Fruit fly (Drosophila melanogaster) whole organism, wandering third instar larva: ENCODE data around the gene CG4424.

Experiments used
- Abd-B ChIP-seq: fragments of >200 bp; optimal IDR thresholded peaks from 2 replicates; lab custom pipeline; 2017; ENCODE audit warnings: missing biosample characterization, missing genetic modification characterization
- CG32264 ChIP-seq: fragments of 200-800 bp; sonication (Bioruptor generic); optimal IDR thresholded peaks from 2 replicates; lab custom pipeline; 2016; ENCODE audit warnings: missing biosample characterization, missing genetic modification characterization
- CG9705 ChIP-seq: fragments of 200-800 bp; sonication (Bioruptor generic); optimal IDR thresholded peaks from 2 replicates; lab custom pipeline; 2018; ENCODE audit warnings: missing biosample characterization, mild to moderate bottlenecking, missing genetic modification characterization
- CrebA ChIP-seq: fragments of 200-800 bp; sonication (Bioruptor generic); optimal IDR thresholded peaks from 2 replicates; lab custom pipeline; 2016; ENCODE audit warnings: missing biosample characterization, mild to moderate bottlenecking, missing genetic modification characterization, borderline replicate concordance
- Dfd ChIP-seq: fragments of >200 bp; optimal IDR thresholded peaks from 2 replicates; lab custom pipeline; 2017; ENCODE audit warnings: missing biosample characterization, missing genetic modification characterization
- Dif ChIP-seq: fragments of 200-275, 200-300 bp; sonication (Bioruptor generic); optimal IDR thresholded peaks from 2 replicates; lab custom pipeline; 2018; ENCODE audit warnings: missing biosample characterization, missing genetic modification characterization; ENCODE audit not compliant: partially characterized antibody
- GATAd ChIP-seq: sonication (Bioruptor generic); optimal IDR thresholded peaks from 2 replicates; lab custom pipeline; 2016; ENCODE audit warnings: missing biosample characterization, missing genetic modification characterization
- HLH106 ChIP-seq: fragments of 200-800 bp; optimal IDR thresholded peaks from 3 replicates; lab custom pipeline; 2019; ENCODE audit warnings: missing biosample characterization, mild to moderate bottlenecking, missing genetic modification characterization, moderate library complexity
- Hnf4 ChIP-seq: fragments of 200-800 bp; sonication (Bioruptor generic); optimal IDR thresholded peaks from 2 replicates; lab custom pipeline; 2016; ENCODE audit warnings: missing biosample characterization, mild to moderate bottlenecking, missing genetic modification characterization
- Hr78 ChIP-seq: fragments of >200 bp; optimal IDR thresholded peaks from 2 replicates; lab custom pipeline; 2017; ENCODE audit warnings: missing biosample characterization, missing genetic modification characterization
- Hr83 ChIP-seq: fragments of 200-300 bp; sonication (Bioruptor generic); optimal IDR thresholded peaks from 2 replicates; lab custom pipeline; 2016; ENCODE audit warnings: missing biosample characterization, mild to moderate bottlenecking, missing genetic modification characterization, moderate library complexity; ENCODE audit not compliant: poor library complexity, severe bottlenecking
- Jra ChIP-seq: sonication (Bioruptor generic); optimal IDR thresholded peaks from 2 replicates; lab custom pipeline; 2016; ENCODE audit warnings: missing biosample characterization, missing genetic modification characterization
- Mio ChIP-seq: sonication (Bioruptor generic); optimal IDR thresholded peaks from 2 replicates; lab custom pipeline; 2016; ENCODE audit warnings: missing biosample characterization, missing genetic modification characterization
- Myc ChIP-seq: fragments of >200 bp; optimal IDR thresholded peaks from 2 replicates; lab custom pipeline; 2017
- N ChIP-seq: fragments of >200 bp; optimal IDR thresholded peaks from 2 replicates; lab custom pipeline; 2018; ENCODE audit warnings: missing biosample characterization, missing external identifiers, missing genetic modification characterization
- OdsH ChIP-seq: fragments of 200-800 bp; sonication (Bioruptor generic); optimal IDR thresholded peaks from 2 replicates; lab custom pipeline; 2016; ENCODE audit warnings: missing biosample characterization, mild to moderate bottlenecking, missing genetic modification characterization
- Rel ChIP-seq, 2 experiments: fragments of 200-800 bp; sonication (Bioruptor generic) in 1 of 2; optimal IDR thresholded peaks; 2 replicates in 1 of 2; 3 replicates in 1 of 2; lab custom pipeline; 2016 to 2019; ENCODE audit warnings: mild to moderate bottlenecking in 2 of 2, missing biosample characterization in 2 of 2, missing genetic modification characterization in 2 of 2, moderate library complexity in 1 of 2
- Sp1 ChIP-seq: fragments of 200-800 bp; sonication (Bioruptor generic); optimal IDR thresholded peaks from 3 replicates; lab custom pipeline; 2019; ENCODE audit warnings: missing biosample characterization, mild to moderate bottlenecking, missing genetic modification characterization, moderate library complexity
- Vsx2 ChIP-seq: fragments of 200-300, 225-300 bp; sonication (Bioruptor generic); optimal IDR thresholded peaks from 2 replicates; lab custom pipeline; 2018; ENCODE audit warnings: missing biosample characterization, missing genetic modification characterization; ENCODE audit not compliant: partially characterized antibody
- br ChIP-seq: fragments of 200-800 bp; sonication (Bioruptor generic); optimal IDR thresholded peaks from 2 replicates; lab custom pipeline; 2016; ENCODE audit warnings: missing biosample characterization, missing genetic modification characterization
- brk ChIP-seq: fragments of 200-800 bp; sonication (Bioruptor generic); optimal IDR thresholded peaks from 2 replicates; lab custom pipeline; 2016; ENCODE audit warnings: missing biosample characterization, mild to moderate bottlenecking, missing genetic modification characterization
- dl ChIP-seq, 2 experiments: fragments of 175-275, 200-275 bp in 1 of 2; fragments of 200-275 bp in 1 of 2; sonication (Bioruptor generic); optimal IDR thresholded peaks; lab custom pipeline; 2018; ENCODE audit warnings: mild to moderate bottlenecking in 2 of 2, missing biosample characterization in 2 of 2, missing genetic modification characterization in 2 of 2, moderate library complexity in 2 of 2; ENCODE audit not compliant: partially characterized antibody in 2 of 2, insufficient read depth in 1 of 2
- dmrt93B ChIP-seq: fragments of 200-800 bp; sonication (Bioruptor generic); optimal IDR thresholded peaks from 2 replicates; lab custom pipeline; 2018; ENCODE audit warnings: missing biosample characterization, mild to moderate bottlenecking, missing genetic modification characterization
- dsf ChIP-seq: sonication (Bioruptor generic); optimal IDR thresholded peaks from 2 replicates; lab custom pipeline; 2016; ENCODE audit warnings: missing biosample characterization, missing genetic modification characterization, borderline replicate concordance
- ey ChIP-seq: fragments of 200-800 bp; sonication (Bioruptor generic); optimal IDR thresholded peaks from 2 replicates; lab custom pipeline; 2016; ENCODE audit warnings: missing biosample characterization, missing genetic modification characterization
- foxo ChIP-seq, 2 experiments: fragments of 200-800 bp; sonication (Bioruptor generic); optimal IDR thresholded peaks; 2 replicates in 1 of 2; 3 replicates in 1 of 2; lab custom pipeline; 2016 to 2017; ENCODE audit warnings: missing biosample characterization in 2 of 2, missing genetic modification characterization in 2 of 2
- fru ChIP-seq: fragments of 200-800 bp; sonication (Bioruptor generic); optimal IDR thresholded peaks from 3 replicates; lab custom pipeline; 2016; ENCODE audit warnings: missing biosample characterization, mild to moderate bottlenecking, missing genetic modification characterization
- h ChIP-seq: fragments of 200-800 bp; sonication (Bioruptor generic); optimal IDR thresholded peaks from 3 replicates; lab custom pipeline; 2016; ENCODE audit warnings: missing biosample characterization, mild to moderate bottlenecking, missing genetic modification characterization
- jim ChIP-seq: fragments of 175-275, 200-325 bp; sonication (Bioruptor generic); optimal IDR thresholded peaks from 2 replicates; lab custom pipeline; 2016; ENCODE audit warnings: missing biosample characterization, mild to moderate bottlenecking, missing genetic modification characterization
- lola ChIP-seq: fragments of >200 bp; optimal IDR thresholded peaks from 2 replicates; lab custom pipeline; 2017; ENCODE audit warnings: missing biosample characterization, missing genetic modification characterization
- pan ChIP-seq: fragments of >200 bp; optimal IDR thresholded peaks from 2 replicates; lab custom pipeline; 2017
- psq ChIP-seq: fragments of 200-800 bp; sonication (Bioruptor generic); optimal IDR thresholded peaks from 3 replicates; lab custom pipeline; 2017; ENCODE audit warnings: missing biosample characterization, mild to moderate bottlenecking, missing genetic modification characterization, moderate library complexity
- rgr ChIP-seq: fragments of 200-800 bp; sonication (Bioruptor generic); optimal IDR thresholded peaks from 3 replicates; lab custom pipeline; 2016; ENCODE audit warnings: missing biosample characterization, mild to moderate bottlenecking, missing genetic modification characterization
- sage ChIP-seq: fragments of 200-800 bp; sonication (Bioruptor generic); optimal IDR thresholded peaks from 2 replicates; lab custom pipeline; 2016; ENCODE audit warnings: missing biosample characterization, mild to moderate bottlenecking, missing genetic modification characterization
- sv ChIP-seq: fragments of 200-800 bp; sonication (Bioruptor generic); optimal IDR thresholded peaks from 3 replicates; lab custom pipeline; 2016; ENCODE audit warnings: missing biosample characterization, missing genetic modification characterization
- tai ChIP-seq: sonication (Bioruptor generic); optimal IDR thresholded peaks from 2 replicates; lab custom pipeline; 2016; ENCODE audit warnings: missing biosample characterization, missing genetic modification characterization
- usp ChIP-seq: fragments of >200 bp; optimal IDR thresholded peaks from 2 replicates; lab custom pipeline; 2017; ENCODE audit warnings: missing biosample characterization, missing genetic modification characterization
- woc ChIP-seq: sonication (Bioruptor generic); optimal IDR thresholded peaks from 2 replicates; lab custom pipeline; 2016; ENCODE audit warnings: missing biosample characterization, mild to moderate bottlenecking, missing genetic modification characterization

The CG4424 gene

dm6 chr3R:19998418-19998817 lies 29.4 kb downstream of the CG4424 start:
- no peak for TF ChIP-seq Hr83 (GFP tag; lab: Kevin White, UChicago)
- TF ChIP-seq GATAd: no peak
- no peak for TF ChIP-seq dsf (GFP tag; lab: Kevin White, UChicago)
- TF ChIP-seq fru (GFP tag; lab: Kevin White, UChicago): peak; percentile 58
- peak; percentile 55 for TF ChIP-seq HLH106
- TF ChIP-seq Dif (GFP tag; lab: Kevin White, UChicago): no peak
- TF ChIP-seq Myc (lab: Kevin White, UChicago): no peak
- TF ChIP-seq lola (GFP tag; lab: Kevin White, UChicago): no peak
- no peak for TF ChIP-seq CG9705 (GFP tag; lab: Kevin White, UChicago)
- TF ChIP-seq ey (GFP tag; lab: Kevin White, UChicago): peak; percentile 73
- no peak for TF ChIP-seq pan (lab: Kevin White, UChicago)
- peak; percentile 44 for TF ChIP-seq Sp1 (GFP tag; lab: Kevin White, UChicago)
- no peak for TF ChIP-seq Vsx2 (GFP tag; lab: Kevin White, UChicago)
- no peak for TF ChIP-seq Rel (GFP tag; optimal IDR thresholded peaks at IDR 0.05; lab: Kevin White, UChicago)
- no peak for TF ChIP-seq Rel (tag; optimal IDR thresholded peaks at IDR 0.05; lab: Kevin White, UChicago)
- no peak for TF ChIP-seq Dfd
- TF ChIP-seq foxo (GFP tag; optimal IDR thresholded peaks at IDR 0.05; lab: Kevin White, UChicago): peak in 1 of 2 experiments; percentile 66
- TF ChIP-seq dl (GFP tag; optimal IDR thresholded peaks at IDR 0.05; lab: Kevin White, UChicago; ENCODE audit: insufficient read depth in 1 of 2, partially characterized antibody in 2 of 2): no peak
- TF ChIP-seq Hnf4 (GFP tag; lab: Kevin White, UChicago): peak; percentile 62
- no peak for TF ChIP-seq Mio (GFP tag; lab: Kevin White, UChicago)
- TF ChIP-seq Hr78 (GFP tag; lab: Kevin White, UChicago): no peak
- TF ChIP-seq br (GFP tag; lab: Kevin White, UChicago): peak; percentile 59
- TF ChIP-seq tai (GFP tag; lab: Kevin White, UChicago): peak; percentile 6
- peak; percentile 72 for TF ChIP-seq h (GFP tag; lab: Kevin White, UChicago)
- TF ChIP-seq N (GFP tag; lab: Kevin White, UChicago): no peak
- TF ChIP-seq woc: peak; percentile 42
- TF ChIP-seq OdsH (GFP tag; lab: Kevin White, UChicago): peak; percentile 46
- no peak for TF ChIP-seq CrebA (GFP tag; lab: Kevin White, UChicago)
- TF ChIP-seq dmrt93B (GFP tag; lab: Kevin White, UChicago): peak; percentile 20
- peak; percentile 68 for TF ChIP-seq rgr (GFP tag; lab: Kevin White, UChicago)
- no peak for TF ChIP-seq Abd-B (GFP tag; lab: Kevin White, UChicago)
- TF ChIP-seq sage (GFP tag; lab: Kevin White, UChicago): no peak
- TF ChIP-seq brk (GFP tag; lab: Kevin White, UChicago): peak; percentile 6
- TF ChIP-seq jim (GFP tag; lab: Kevin White, UChicago): no peak
- TF ChIP-seq CG32264 (GFP tag; lab: Kevin White, UChicago): no peak
- no peak for TF ChIP-seq Jra (GFP tag; lab: Kevin White, UChicago)
- TF ChIP-seq psq: peak; percentile 45
- TF ChIP-seq usp: no peak
- peak; percentile 18 for TF ChIP-seq sv (GFP tag; lab: Kevin White, UChicago)

- TF ChIP-seq dmrt93B (GFP tag; lab: Kevin White, UChicago): no peak
- TF ChIP-seq, all 38 proteins: peak for 0
These were observed 30.2 kb downstream of the CG4424 start for dm6 chr3R:19997526-19998070.

- TF ChIP-seq rgr (GFP tag; lab: Kevin White, UChicago): no peak
- no peak for TF ChIP-seq OdsH (GFP tag; lab: Kevin White, UChicago)
- TF ChIP-seq dl (GFP tag; optimal IDR thresholded peaks at IDR 0.05; lab: Kevin White, UChicago; ENCODE audit: insufficient read depth in 1 of 2, partially characterized antibody in 2 of 2): no peak
- TF ChIP-seq br (GFP tag; lab: Kevin White, UChicago): no peak
- no peak for TF ChIP-seq Dif (GFP tag; lab: Kevin White, UChicago)
- TF ChIP-seq pan (lab: Kevin White, UChicago): no peak
These were observed 31.4 kb downstream of the CG4424 start for dm6 chr3R:19996433-19996832.
